Worm (Caenorhabditis elegans) whole organism, L4 larva: ENCODE results near the gene F38A5.6.
A peak's percentile ranks its signal among the peaks of the same experiment; 100 is the strongest.

Experiments
- D1046.2 ChIP-seq: fragments of 200-800 bp; sonication (Bioruptor generic); IDR thresholded peaks from 2 replicates; pipeline ENCODE4 v1.3.6; 2022; ENCODE audit warnings: missing genetic modification characterization, missing compliant biosample characterization
- F10B5.3 ChIP-seq: sonication (generic microtip); optimal IDR thresholded peaks from 2 replicates; lab custom pipeline; 2016; ENCODE audit warnings: mild to moderate bottlenecking, missing genetic modification characterization, missing compliant biosample characterization
- F44E2.7 ChIP-seq: fragments of 200-800 bp; sonication (Bioruptor generic); IDR thresholded peaks from 2 replicates; pipeline ENCODE4 v2.1.2; 2022; ENCODE audit warnings: missing genetic modification characterization, missing compliant biosample characterization
- R02D3.7 ChIP-seq: fragments of 150-350 bp; sonication (generic microtip); optimal IDR thresholded peaks from 3 replicates; lab custom pipeline; 2014; ENCODE audit warnings: missing biosample characterization, missing genetic modification characterization
- T20F7.1 ChIP-seq: fragments of 200-800 bp; sonication (Bioruptor generic); optimal IDR thresholded peaks from 2 replicates; lab custom pipeline; 2018; ENCODE audit warnings: mild to moderate bottlenecking, missing genetic modification characterization, missing compliant biosample characterization
- Y105C5A.15 ChIP-seq: fragments of 200-800 bp; sonication (Bioruptor generic); IDR thresholded peaks from 2 replicates; pipeline ENCODE4 v1.3.6; 2022; ENCODE audit warnings: missing genetic modification characterization, missing compliant biosample characterization
- Y75B8A.6 ChIP-seq: fragments of 200-800 bp; sonication (Bioruptor generic); IDR thresholded peaks from 2 replicates; pipeline ENCODE4 v1.3.6; 2022; ENCODE audit warnings: missing genetic modification reagents, missing genetic modification characterization, missing compliant biosample characterization
- ZK337.2 ChIP-seq: fragments of 200-800 bp; sonication (Bioruptor generic); IDR thresholded peaks from 2 replicates; pipeline ENCODE4 v1.3.6; 2022; ENCODE audit warnings: missing genetic modification reagents, missing genetic modification characterization, missing compliant biosample characterization
- ZK546.5 ChIP-seq, 2 experiments: sonication (generic microtip); optimal IDR thresholded peaks; 2 replicates each; lab custom pipeline; 2017; ENCODE audit warnings: missing biosample characterization in 2 of 2, missing genetic modification characterization in 2 of 2
- aha-1 ChIP-seq: fragments of 150-350 bp; peaks from one replicate; lab custom pipeline; 2014; ENCODE audit warnings: missing biosample characterization, missing genetic modification characterization
- ama-1 ChIP-seq: fragments of 150-350 bp; optimal IDR thresholded peaks from 2 replicates; lab custom pipeline; 2014; ENCODE audit warnings: inconsistent platforms, mixed read lengths
- ceh-20 ChIP-seq: fragments of 200-800 bp; sonication (Bioruptor generic); IDR thresholded peaks from 2 replicates; pipeline ENCODE4 v1.3.6; 2022; ENCODE audit warnings: missing genetic modification reagents, missing genetic modification characterization, missing compliant biosample characterization
- ceh-28 ChIP-seq: fragments of 150-350 bp; optimal IDR thresholded peaks from 2 replicates; lab custom pipeline; 2014; ENCODE audit warnings: missing biosample characterization, missing genetic modification reagents, missing genetic modification characterization
- ceh-44 ChIP-seq: fragments of 200-800 bp; sonication (Bioruptor generic); IDR thresholded peaks from 2 replicates; pipeline ENCODE4 v1.3.6; 2022; ENCODE audit warnings: missing genetic modification reagents, missing genetic modification characterization, missing compliant biosample characterization
- ceh-82 ChIP-seq: sonication (generic microtip); optimal IDR thresholded peaks from 2 replicates; lab custom pipeline; 2017; ENCODE audit warnings: missing biosample characterization, missing genetic modification characterization
- ces-1 ChIP-seq: fragments of 150-350 bp; sonication (generic microtip); optimal IDR thresholded peaks from 4 replicates; lab custom pipeline; 2014; ENCODE audit warnings: missing biosample characterization, missing genetic modification reagents, missing genetic modification characterization
- ctbp-1 ChIP-seq: fragments of 200-800 bp; sonication (Bioruptor generic); IDR thresholded peaks from 2 replicates; pipeline ENCODE4 v1.3.6; 2022; ENCODE audit warnings: missing genetic modification reagents, missing genetic modification characterization, missing compliant biosample characterization
- daf-16 ChIP-seq, 3 experiments: sonication (generic microtip); optimal IDR thresholded peaks; 2 replicates each; lab custom pipeline; 2016 to 2017; ENCODE audit warnings: missing genetic modification characterization in 3 of 3, missing genetic modification reagents in 3 of 3, mild to moderate bottlenecking in 2 of 3, missing compliant biosample characterization in 2 of 3, missing biosample characterization in 1 of 3, moderate library complexity in 1 of 3
- daf-19 ChIP-seq: fragments of 200-800 bp; sonication (Bioruptor generic); conservative IDR thresholded peaks from 2 replicates; pipeline ENCODE4 v1.3.6; 2022; ENCODE audit warnings: missing genetic modification characterization, missing compliant biosample characterization
- daf-8 ChIP-seq: fragments of 200-800 bp; sonication (Bioruptor generic); IDR thresholded peaks from 2 replicates; pipeline ENCODE4 v1.3.6; 2022; ENCODE audit warnings: missing genetic modification characterization, missing compliant biosample characterization
- dmd-9 ChIP-seq: fragments of 200-800 bp; sonication (Bioruptor generic); IDR thresholded peaks from 2 replicates; pipeline ENCODE4 v1.3.6; 2022; ENCODE audit warnings: missing genetic modification reagents, missing genetic modification characterization, missing compliant biosample characterization
- egl-27 ChIP-seq: sonication (generic microtip); optimal IDR thresholded peaks from 3 replicates; lab custom pipeline; 2017; ENCODE audit warnings: missing biosample characterization, missing genetic modification reagents, missing genetic modification characterization
- hlh-11 ChIP-seq: fragments of 200-800 bp; sonication (Bioruptor generic); optimal IDR thresholded peaks from 2 replicates; lab custom pipeline; 2018; ENCODE audit warnings: mild to moderate bottlenecking, missing genetic modification characterization, missing compliant biosample characterization
- hmg-1.1 ChIP-seq: fragments of 200-800 bp; sonication (Bioruptor generic); IDR thresholded peaks from 2 replicates; pipeline ENCODE4 v1.3.6; 2022; ENCODE audit warnings: missing genetic modification reagents, missing genetic modification characterization, missing compliant biosample characterization
- lim-7 ChIP-seq: fragments of 200-800 bp; sonication (Bioruptor generic); IDR thresholded peaks from 2 replicates; pipeline ENCODE4 v1.3.6; 2022; ENCODE audit warnings: missing genetic modification characterization, missing compliant biosample characterization
- lin-1 ChIP-seq: fragments of 200-800 bp; sonication (Bioruptor generic); IDR thresholded peaks from 2 replicates; pipeline ENCODE4 v1.3.6; 2022; ENCODE audit warnings: missing genetic modification reagents, missing genetic modification characterization, missing compliant biosample characterization
- lin-15B ChIP-seq: fragments of 150-350 bp; sonication (generic microtip); optimal IDR thresholded peaks from 3 replicates; lab custom pipeline; 2014; ENCODE audit warnings: missing biosample characterization, missing genetic modification characterization
- lir-3 ChIP-seq: sonication (generic microtip); optimal IDR thresholded peaks from 2 replicates; lab custom pipeline; 2016; ENCODE audit warnings: mild to moderate bottlenecking, missing genetic modification characterization, missing compliant biosample characterization
- lsy-2 ChIP-seq, 2 experiments: fragments of 150-350 bp in 1 of 2; sonication (generic microtip) in 1 of 2; optimal IDR thresholded peaks; 2 replicates each; lab custom pipeline; 2014 to 2017; ENCODE audit warnings: missing biosample characterization in 2 of 2, missing genetic modification characterization in 2 of 2
- mdl-1 ChIP-seq, 2 experiments: fragments of 150-350 bp in 1 of 2; sonication (generic microtip) in 1 of 2; optimal IDR thresholded peaks; 2 replicates each; lab custom pipeline; 2014 to 2017; ENCODE audit warnings: missing biosample characterization in 2 of 2, missing genetic modification characterization in 2 of 2
- mdt-29 ChIP-seq: fragments of 200-800 bp; sonication (Bioruptor generic); IDR thresholded peaks from 2 replicates; pipeline ENCODE4 v1.3.6; 2022; ENCODE audit warnings: missing genetic modification reagents, missing genetic modification characterization, missing compliant biosample characterization
- mes-2 ChIP-seq: sonication (generic microtip); optimal IDR thresholded peaks from 2 replicates; lab custom pipeline; 2016; ENCODE audit warnings: missing genotype, mild to moderate bottlenecking, missing genetic modification characterization, missing compliant biosample characterization; ENCODE audit not compliant: poor library complexity, severe bottlenecking
- mxl-3 ChIP-seq: fragments of 200-800 bp; sonication (Bioruptor generic); optimal IDR thresholded peaks from 2 replicates; lab custom pipeline; 2018; ENCODE audit warnings: mild to moderate bottlenecking, missing genetic modification characterization, missing compliant biosample characterization
- nhr-237 ChIP-seq: sonication (generic microtip); optimal IDR thresholded peaks from 2 replicates; lab custom pipeline; 2017; ENCODE audit warnings: missing biosample characterization, missing genetic modification characterization
- nhr-28 ChIP-seq: fragments of 150-350 bp; optimal IDR thresholded peaks from 2 replicates; lab custom pipeline; 2014; ENCODE audit warnings: missing biosample characterization, missing genetic modification characterization
- nhr-48 ChIP-seq: sonication (generic microtip); optimal IDR thresholded peaks from 2 replicates; lab custom pipeline; 2016; ENCODE audit warnings: mild to moderate bottlenecking, missing genetic modification characterization, missing compliant biosample characterization
- nhr-76 ChIP-seq: fragments of 150-350 bp; optimal IDR thresholded peaks from 2 replicates; lab custom pipeline; 2014; ENCODE audit warnings: missing biosample characterization, missing genetic modification characterization
- nhr-77 ChIP-seq: fragments of 150-350 bp; optimal IDR thresholded peaks from 2 replicates; lab custom pipeline; 2014; ENCODE audit warnings: missing biosample characterization, missing genetic modification characterization
- pha-4 ChIP-seq, 2 experiments: fragments of 150-350 bp in 1 of 2; fragments of 200-800 bp in 1 of 2; sonication (Bioruptor generic) in 1 of 2; IDR thresholded peaks in 1 of 2; optimal IDR thresholded peaks in 1 of 2; 2 replicates each; pipeline versions ENCODE4 v1.3.6 to Lab custom; 2014 to 2022; ENCODE audit warnings: missing genetic modification characterization in 2 of 2, missing genetic modification reagents in 2 of 2, missing biosample characterization in 1 of 2, missing compliant biosample characterization in 1 of 2
- rbr-2 ChIP-seq: sonication (generic microtip); optimal IDR thresholded peaks from 2 replicates; lab custom pipeline; 2016; ENCODE audit warnings: missing genotype, missing genetic modification characterization, missing compliant biosample characterization
- saeg-2 ChIP-seq: fragments of 200-800 bp; sonication (Bioruptor generic); IDR thresholded peaks from 2 replicates; pipeline ENCODE4 v1.3.6; 2022; ENCODE audit warnings: missing genetic modification reagents, missing genetic modification characterization, missing compliant biosample characterization
- set-16 ChIP-seq: fragments of 200-800 bp; sonication (Bioruptor generic); IDR thresholded peaks from 2 replicates; pipeline ENCODE4 v1.3.6; 2022; ENCODE audit warnings: missing genetic modification reagents, missing genetic modification characterization, missing compliant biosample characterization
- skn-1 ChIP-seq: fragments of 150-350 bp; optimal IDR thresholded peaks from 2 replicates; lab custom pipeline; 2014; ENCODE audit warnings: missing biosample characterization, missing genetic modification characterization
- snpc-4 ChIP-seq: fragments of 150-350 bp; optimal IDR thresholded peaks from 2 replicates; lab custom pipeline; 2014; ENCODE audit warnings: missing biosample characterization, missing genetic modification characterization
- tag-97 ChIP-seq: fragments of 200-800 bp; sonication (Bioruptor generic); IDR thresholded peaks from 2 replicates; pipeline ENCODE4 v1.3.6; 2022; ENCODE audit warnings: missing genetic modification characterization, missing compliant biosample characterization
- unc-39 ChIP-seq: sonication (generic microtip); optimal IDR thresholded peaks from 2 replicates; lab custom pipeline; 2017; ENCODE audit warnings: missing biosample characterization, missing genetic modification characterization
- ztf-7 ChIP-seq: fragments of 150-350 bp; optimal IDR thresholded peaks from 2 replicates; lab custom pipeline; 2014; ENCODE audit warnings: missing biosample characterization, missing genetic modification characterization

The F38A5.6 gene

DNA sequence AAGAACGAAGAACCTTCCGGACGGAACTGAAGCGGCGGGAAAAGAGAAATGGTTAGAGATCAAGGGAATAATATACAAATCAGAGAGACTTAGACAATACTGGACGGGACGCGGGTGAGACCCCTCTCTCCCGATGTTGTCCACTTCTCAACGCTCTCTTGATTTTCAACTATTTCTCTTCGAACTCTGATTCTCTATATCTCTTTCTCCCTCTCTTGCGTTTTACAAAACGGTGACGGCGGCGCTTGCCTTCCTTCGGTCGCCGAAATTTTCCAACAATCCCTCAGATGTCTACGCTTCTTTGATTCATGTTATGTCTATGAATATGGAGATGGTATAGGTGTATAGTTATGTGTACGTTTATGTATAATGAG lies 20.5 kb downstream of the F38A5.6 start (continued):
- TF ChIP-seq T20F7.1 (GFP tag; lab: Kevin White, UChicago): no peak
- TF ChIP-seq F44E2.7 (GFP tag; lab: Robert Waterston, UW): no peak
- TF ChIP-seq daf-19: no peak
- no peak for TF ChIP-seq ZK546.5 (tag; optimal IDR thresholded peaks at IDR 0.05; lab: Kevin White, UChicago)
- TF ChIP-seq Y75B8A.6 (GFP tag; lab: Robert Waterston, UW): no peak
- peak; percentile 41 for TF ChIP-seq mes-2 (tag; lab: Kevin White, UChicago)
- peak in 1 of 2 experiments; percentile 36 for TF ChIP-seq mdl-1 (tag; optimal IDR thresholded peaks at IDR 0.05; lab: Kevin White, UChicago)
- TF ChIP-seq daf-16 (GFP tag; optimal IDR thresholded peaks at IDR 0.05; lab: Kevin White, UChicago): peak in 1 of 2 experiments; percentile 1
- TF ChIP-seq daf-16 (tag; optimal IDR thresholded peaks at IDR 0.05; lab: Kevin White, UChicago): peak; percentile 67
- no peak for TF ChIP-seq Y105C5A.15 (GFP tag; lab: Robert Waterston, UW)
- TF ChIP-seq egl-27 (tag; lab: Kevin White, UChicago): no peak
- TF ChIP-seq rbr-2: no peak
- TF ChIP-seq set-16: no peak
- TF ChIP-seq unc-39 (tag; lab: Kevin White, UChicago): no peak
- TF ChIP-seq lsy-2 (tag; optimal IDR thresholded peaks at IDR 0.05; lab: Kevin White, UChicago): peak in 1 of 2 experiments; percentile 27
- TF ChIP-seq aha-1 (tag; lab: Kevin White, UChicago): no peak
- TF ChIP-seq nhr-28 (tag; lab: Kevin White, UChicago): peak; percentile 67
- no peak for TF ChIP-seq daf-8 (GFP tag; lab: Robert Waterston, UW)
- TF ChIP-seq ceh-28: no peak
- TF ChIP-seq F10B5.3 (tag; lab: Kevin White, UChicago): no peak
- TF ChIP-seq ceh-44: no peak
- TF ChIP-seq dmd-9 (GFP tag; lab: Robert Waterston, UW): no peak
- TF ChIP-seq lin-15B: no peak
- no peak for TF ChIP-seq mdt-29 (GFP tag; lab: Robert Waterston, UW)
- TF ChIP-seq R02D3.7 (tag; lab: Kevin White, UChicago): no peak
- TF ChIP-seq lin-1 (GFP tag; lab: Robert Waterston, UW): no peak
- TF ChIP-seq ctbp-1 (GFP tag; lab: Robert Waterston, UW): no peak

DNA sequence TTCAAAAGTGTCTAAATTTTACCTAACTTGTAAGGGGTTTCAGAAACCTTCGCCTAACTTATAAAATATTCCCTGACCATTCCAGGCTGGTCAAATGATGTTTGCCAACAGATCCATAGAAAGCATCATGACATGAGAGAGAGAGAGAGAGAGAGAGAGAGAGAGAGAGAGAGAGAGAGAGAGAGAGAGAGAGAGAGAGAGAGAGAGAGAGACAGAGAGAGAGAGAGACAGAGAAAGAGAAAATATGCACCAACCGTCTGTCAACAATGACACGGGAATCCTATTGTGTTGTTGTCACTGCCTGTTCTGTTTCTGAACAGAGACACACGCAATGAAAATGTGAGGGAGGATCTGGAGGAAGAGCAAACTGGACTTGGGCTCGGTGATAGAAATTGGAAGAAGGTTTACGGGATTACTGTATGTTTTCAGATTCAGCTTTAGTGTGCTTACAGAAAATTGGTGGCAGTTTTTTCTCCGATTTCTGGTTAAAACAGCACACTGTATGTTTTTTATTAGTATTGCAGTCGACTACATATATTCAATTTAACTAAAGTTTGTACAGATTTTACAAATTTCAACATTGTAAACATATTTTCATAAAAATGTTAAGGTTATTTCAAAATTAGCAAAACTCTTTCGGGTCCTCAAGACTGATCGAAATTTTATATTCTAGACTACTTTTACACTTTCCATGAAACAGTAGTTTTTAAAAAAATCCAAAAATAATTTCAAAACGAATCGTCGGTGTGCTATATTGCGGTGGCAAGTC lies 21.1 kb downstream of the F38A5.6 start:
- no peak for TF ChIP-seq dmd-9 (GFP tag; lab: Robert Waterston, UW)
- TF ChIP-seq mdl-1 (tag; optimal IDR thresholded peaks at IDR 0.05; lab: Kevin White, UChicago): no peak
- no peak for TF ChIP-seq lir-3 (tag; lab: Kevin White, UChicago)
- no peak for TF ChIP-seq hmg-1.1 (GFP tag; lab: Robert Waterston, UW)
- TF ChIP-seq D1046.2 (GFP tag; lab: Robert Waterston, UW): no peak
- TF ChIP-seq nhr-48 (tag; lab: Kevin White, UChicago): no peak
- no peak for TF ChIP-seq F10B5.3 (tag; lab: Kevin White, UChicago)
- TF ChIP-seq pha-4 (GFP tag; IDR thresholded peaks at IDR 0.05; lab: Robert Waterston, UW): no peak; the same call in 1 of the 2 replicates
- TF ChIP-seq pha-4 (tag; optimal IDR thresholded peaks at IDR 0.05; lab: Kevin White, UChicago): peak; percentile 68
- no peak for TF ChIP-seq lin-15B
- no peak for TF ChIP-seq ama-1 (lab: Kevin White, UChicago)
- no peak for TF ChIP-seq F44E2.7 (GFP tag; lab: Robert Waterston, UW)
- TF ChIP-seq ztf-7: no peak
- no peak for TF ChIP-seq saeg-2 (GFP tag; lab: Robert Waterston, UW)
- TF ChIP-seq ctbp-1 (GFP tag; lab: Robert Waterston, UW): no peak
- TF ChIP-seq hlh-11 (tag; lab: Kevin White, UChicago): peak; percentile 52
- TF ChIP-seq daf-16 (GFP tag; optimal IDR thresholded peaks at IDR 0.05; lab: Kevin White, UChicago): no peak
- TF ChIP-seq daf-16 (tag; optimal IDR thresholded peaks at IDR 0.05; lab: Kevin White, UChicago): peak; percentile 74
- no peak for TF ChIP-seq rbr-2
- no peak for TF ChIP-seq ceh-44
- TF ChIP-seq nhr-76 (tag; lab: Kevin White, UChicago): no peak
- TF ChIP-seq ceh-20 (GFP tag; lab: Robert Waterston, UW): no peak
- peak; percentile 28 for TF ChIP-seq mxl-3 (GFP tag; lab: Kevin White, UChicago)
- no peak for TF ChIP-seq lim-7
- TF ChIP-seq skn-1 (tag; lab: Kevin White, UChicago): no peak
- TF ChIP-seq ceh-82 (tag; lab: Kevin White, UChicago): no peak
- no peak for TF ChIP-seq snpc-4
- TF ChIP-seq nhr-77: no peak
- TF ChIP-seq ces-1 (GFP tag; lab: Kevin White, UChicago): no peak
- TF ChIP-seq nhr-237: no peak
- TF ChIP-seq ZK337.2 (GFP tag; lab: Robert Waterston, UW): no peak
- no peak for TF ChIP-seq daf-19
- no peak for TF ChIP-seq tag-97 (GFP tag; lab: Robert Waterston, UW)
- no peak for TF ChIP-seq Y105C5A.15 (GFP tag; lab: Robert Waterston, UW)
